Fruit fly (Drosophila melanogaster): ENCODE data around the gene Sos.
A peak's percentile ranks its signal among the peaks of the same experiment; 100 is the strongest.

Gene Sos

dm6 chr2L:13833058-13833457 lies 19.4 kb downstream of the Sos start, which contains the start of the genes GatC, PolG2 and Polr2C (continued):
- TF ChIP-seq CG14965 (GFP tag; optimal IDR thresholded peaks at IDR 0.05; ENCODE audit: borderline replicate concordance) (no peak), Neu2 (GFP tag; optimal IDR thresholded peaks at IDR 0.05; ENCODE audit: borderline replicate concordance) (no peak), Hr39 (optimal IDR thresholded peaks at IDR 0.05) (no peak), fru (optimal IDR thresholded peaks at IDR 0.05) (no peak), crol (GFP tag; IDR thresholded peaks at IDR 0.05) (no peak), phol (tag; optimal IDR thresholded peaks at IDR 0.05) (peak; percentile 55), bbx (GFP tag; IDR thresholded peaks at IDR 0.05; ENCODE audit: partially characterized antibody) (peak; percentile 76), CG14710 (tag; optimal IDR thresholded peaks at IDR 0.05) (peak; percentile 67), unpg (GFP tag; optimal IDR thresholded peaks at IDR 0.05) (no peak), Hmr (GFP tag; optimal IDR thresholded peaks at IDR 0.05) (no peak), CG16813 (GFP tag; IDR thresholded peaks at IDR 0.05; ENCODE audit: partially characterized antibody) (peak; percentile 78), CG7786 (GFP tag; optimal IDR thresholded peaks at IDR 0.05) (peak; percentile 7), zfh1 (GFP tag; IDR thresholded peaks at IDR 0.05) (peak; percentile 52; the same call in 1 of the 3 replicates), CG15514 (GFP tag; optimal IDR thresholded peaks at IDR 0.05) (peak; percentile 82), mld (GFP tag; IDR thresholded peaks at IDR 0.05; ENCODE audit: partially characterized antibody) (peak; percentile 78; the same call in 2 of the 3 replicates), Hr51 (GFP tag; optimal IDR thresholded peaks at IDR 0.05) (no peak), CG31365 (tag; optimal IDR thresholded peaks at IDR 0.05) (no peak), NC2α (GFP tag; optimal IDR thresholded peaks at IDR 0.05) (no peak), CG1832 (GFP tag; optimal IDR thresholded peaks at IDR 0.05) (no peak), bab2 (GFP tag; optimal IDR thresholded peaks at IDR 0.05) (peak; percentile 41), Fer1 (GFP tag; optimal IDR thresholded peaks at IDR 0.05) (no peak), CG4854 (GFP tag; optimal IDR thresholded peaks at IDR 0.05) (peak; percentile 2), lbe (GFP tag; optimal IDR thresholded peaks at IDR 0.05) (no peak), CG17385 (GFP tag; optimal IDR thresholded peaks at IDR 0.05) (no peak), salm (tag; optimal IDR thresholded peaks at IDR 0.05) (no peak), ash1 (GFP tag; optimal IDR thresholded peaks at IDR 0.05) (no peak), CG12236 (GFP tag; optimal IDR thresholded peaks at IDR 0.05) (no peak), Hsf (GFP tag; optimal IDR thresholded peaks at IDR 0.05) (peak; percentile 37), Dek (tag; optimal IDR thresholded peaks at IDR 0.05) (no peak), sisA (GFP tag; IDR thresholded peaks at IDR 0.05) (no peak), Deaf1 (tag; optimal IDR thresholded peaks at IDR 0.05) (no peak), Meics (GFP tag; optimal IDR thresholded peaks at IDR 0.05) (no peak), CG2129 (GFP tag; IDR thresholded peaks at IDR 0.05; ENCODE audit: partially characterized antibody) (peak; percentile 52), ssp (GFP tag; IDR thresholded peaks at IDR 0.05) (peak; percentile 79), sima (GFP tag; optimal IDR thresholded peaks at IDR 0.05) (no peak), Hr78 (GFP tag; optimal IDR thresholded peaks at IDR 0.05) (no peak), CrebB (tag; optimal IDR thresholded peaks at IDR 0.05) (no peak), CG2875 (GFP tag; optimal IDR thresholded peaks at IDR 0.05) (no peak), klu (GFP tag; IDR thresholded peaks at IDR 0.05) (no peak), fd96Cb (tag; optimal IDR thresholded peaks at IDR 0.05) (no peak), chif (GFP tag; optimal IDR thresholded peaks at IDR 0.05) (peak in 1 of 2 experiments; percentile 47), CG33557 (GFP tag; optimal IDR thresholded peaks at IDR 0.05) (no peak), Gsc (GFP tag; IDR thresholded peaks at IDR 0.05) (no peak), CG17361 (GFP tag; IDR thresholded peaks at IDR 0.05) (no peak), CG30431 (GFP tag; optimal IDR thresholded peaks at IDR 0.05) (no peak), CG17829 (tag; optimal IDR thresholded peaks at IDR 0.05) (peak; percentile 53), tll (GFP tag; optimal IDR thresholded peaks at IDR 0.05) (no peak), CG11085 (GFP tag; IDR thresholded peaks at IDR 0.05) (no peak), CG10366 (GFP tag; IDR thresholded peaks at IDR 0.05) (peak; percentile 67), dm (GFP tag; optimal IDR thresholded peaks at IDR 0.05) (no peak), B-H2 (GFP tag; optimal IDR thresholded peaks at IDR 0.05) (peak; percentile 22)
